Worm (Caenorhabditis elegans): ENCODE results near the gene hsp-25.

Gene hsp-25

ce11 chrX:6029075-6029474, 10.4 kb downstream of the hsp-25 start:
- TF ChIP-seq zip-5 (tag; optimal IDR thresholded peaks at IDR 0.05) (no peak), eyg-1 (tag; optimal IDR thresholded peaks at IDR 0.05) (no peak), F13H6.1 (tag; optimal IDR thresholded peaks at IDR 0.05) (no peak)

ce11 chrX:6026732-6027528, 12.5 kb downstream of the hsp-25 start:
- TF ChIP-seq ceh-30 (tag; optimal IDR thresholded peaks at IDR 0.05) = no peak
- TF ChIP-seq Y22D7AL.16 (tag; optimal IDR thresholded peaks at IDR 0.05) = no peak
- no peak for TF ChIP-seq eyg-1 (tag; optimal IDR thresholded peaks at IDR 0.05)
- TF ChIP-seq ref-2 (tag; optimal IDR thresholded peaks at IDR 0.05) = no peak
- no peak for TF ChIP-seq hlh-6 (tag; optimal IDR thresholded peaks at IDR 0.05)
- TF ChIP-seq dmd-4 (tag; optimal IDR thresholded peaks at IDR 0.05; ENCODE audit: borderline replicate concordance) = no peak
- no peak for TF ChIP-seq ahr-1 (tag; optimal IDR thresholded peaks at IDR 0.05)
- TF ChIP-seq ceh-34 (tag; optimal IDR thresholded peaks at IDR 0.05) = no peak
- TF ChIP-seq ama-1 (optimal IDR thresholded peaks at IDR 0.05) = no peak
- no peak for TF ChIP-seq sox-2 (GFP tag; IDR thresholded peaks at IDR 0.05)
- TF ChIP-seq K09A11.1 (tag; optimal IDR thresholded peaks at IDR 0.05; ENCODE audit: insufficient read depth) = no peak
- no peak for TF ChIP-seq unc-42 (tag; optimal IDR thresholded peaks at IDR 0.05)
- no peak for TF ChIP-seq pqm-1 (tag; optimal IDR thresholded peaks at IDR 0.05)
- no peak for TF ChIP-seq zip-5 (tag; optimal IDR thresholded peaks at IDR 0.05)
- TF ChIP-seq nfya-1 (tag; optimal IDR thresholded peaks at IDR 0.05) = no peak
- no peak for TF ChIP-seq pat-9 (tag; optimal IDR thresholded peaks at IDR 0.05)
- no peak for TF ChIP-seq tbx-7 (tag; optimal IDR thresholded peaks at IDR 0.05)
- TF ChIP-seq ttx-3 (tag; optimal IDR thresholded peaks at IDR 0.05) = no peak

- TF ChIP-seq Y22D7AL.16 (tag; optimal IDR thresholded peaks at IDR 0.05) (no peak), T23F11.4 (GFP tag; optimal IDR thresholded peaks at IDR 0.05) (no peak), pros-1 (tag; optimal IDR thresholded peaks at IDR 0.05) (no peak), ceh-45 (GFP tag; IDR thresholded peaks at IDR 0.05) (no peak), pha-2 (tag; optimal IDR thresholded peaks at IDR 0.05) (no peak), sox-2 (GFP tag; IDR thresholded peaks at IDR 0.05) (no peak), ttx-3 (tag; optimal IDR thresholded peaks at IDR 0.05) (no peak), ceh-48 (tag; optimal IDR thresholded peaks at IDR 0.05) (no peak), unc-42 (tag; optimal IDR thresholded peaks at IDR 0.05) (no peak), lim-6 (tag; optimal IDR thresholded peaks at IDR 0.05) (no peak)
Measured at ce11 chrX:6024977-6025376, 14.5 kb downstream of the hsp-25 start.

- no peak for TF ChIP-seq T23F11.4 (GFP tag; optimal IDR thresholded peaks at IDR 0.05)
- TF ChIP-seq pros-1 (tag; optimal IDR thresholded peaks at IDR 0.05) = no peak
- TF ChIP-seq elt-4 (tag; optimal IDR thresholded peaks at IDR 0.05) = no peak
- TF ChIP-seq npax-4 (tag; optimal IDR thresholded peaks at IDR 0.05) = no peak
- no peak for TF ChIP-seq ref-2 (tag; optimal IDR thresholded peaks at IDR 0.05)
- no peak for TF ChIP-seq K09A11.1 (tag; optimal IDR thresholded peaks at IDR 0.05; ENCODE audit: insufficient read depth)
Measured at ce11 chrX:6022469-6022868, 17.0 kb downstream of the hsp-25 start, which contains the start of gene lelo-3. TSS of gene lelo-3 (minus strand) at chrX:6022569.

- TF ChIP-seq dve-1 (tag; optimal IDR thresholded peaks at IDR 0.05) (no peak), F13H6.1 (tag; optimal IDR thresholded peaks at IDR 0.05) (no peak), ceh-2 (tag; optimal IDR thresholded peaks at IDR 0.05) (no peak), rnt-1 (tag; optimal IDR thresholded peaks at IDR 0.05) (no peak), pros-1 (tag; optimal IDR thresholded peaks at IDR 0.05) (no peak), ztf-16 (tag; optimal IDR thresholded peaks at IDR 0.05) (no peak), pha-2 (tag; optimal IDR thresholded peaks at IDR 0.05) (no peak), ceh-48 (tag; optimal IDR thresholded peaks at IDR 0.05) (no peak), K02D7.2 (tag; optimal IDR thresholded peaks at IDR 0.05) (no peak), ceh-31 (tag; optimal IDR thresholded peaks at IDR 0.05) (no peak)
Measured at ce11 chrX:6020782-6021181, 18.7 kb downstream of the hsp-25 start.
